Worm (Caenorhabditis elegans) whole organism, midembryonic: ENCODE data around the gene sex-1.

Experiments used
- T22C8.4 ChIP-seq: fragments of 200-800 bp; sonication (Bioruptor generic); IDR thresholded peaks from 2 replicates; pipeline ENCODE4 v1.3.6; 2022; ENCODE audit warnings: missing genetic modification characterization, missing compliant biosample characterization
- cog-1 ChIP-seq: sonication (generic microtip); optimal IDR thresholded peaks from 2 replicates; lab custom pipeline; 2016; ENCODE audit warnings: missing genetic modification characterization, missing compliant biosample characterization
- flt-1 ChIP-seq: fragments of 200-800 bp; sonication (Bioruptor generic); IDR thresholded peaks from 2 replicates; pipeline ENCODE4 v1.3.6; 2022; ENCODE audit warnings: missing genetic modification characterization, missing compliant biosample characterization
- klf-2 ChIP-seq: fragments of 200-800 bp; sonication (Bioruptor generic); conservative IDR thresholded peaks from 2 replicates; pipeline ENCODE4 v1.3.6; 2022; ENCODE audit warnings: missing genetic modification reagents, missing genetic modification characterization, missing compliant biosample characterization
- med-1 ChIP-seq: sonication (generic microtip); optimal IDR thresholded peaks from 2 replicates; lab custom pipeline; 2017; ENCODE audit warnings: missing genetic modification characterization, mild to moderate bottlenecking, missing compliant biosample characterization, antibody characterized with exemption, missing genetic modification reagents; ENCODE audit not compliant: insufficient read depth
- ref-1 ChIP-seq: fragments of 200-800 bp; sonication (Bioruptor generic); conservative IDR thresholded peaks from 2 replicates; pipeline ENCODE4 v1.3.6; 2022; ENCODE audit warnings: missing genetic modification reagents, missing genetic modification characterization, missing compliant biosample characterization
- ztf-23 ChIP-seq: fragments of 200-800 bp; sonication (Bioruptor generic); IDR thresholded peaks from 2 replicates; pipeline ENCODE4 v1.3.6; 2022; ENCODE audit warnings: missing genetic modification reagents, missing genetic modification characterization, missing compliant biosample characterization

ce11 chrX:10189244-10189643, 16.0 kb downstream of the sex-1 start:
- no peak for TF ChIP-seq ztf-23 (GFP tag; lab: Robert Waterston, UW)
- TF ChIP-seq klf-2: no peak
- no peak for TF ChIP-seq flt-1 (GFP tag; lab: Robert Waterston, UW)
- TF ChIP-seq cog-1 (tag; lab: Kevin White, UChicago): no peak
- TF ChIP-seq med-1 (GFP tag; lab: Kevin White, UChicago): no peak
- TF ChIP-seq ref-1 (GFP tag; lab: Robert Waterston, UW): no peak
- TF ChIP-seq T22C8.4 (GFP tag; lab: Robert Waterston, UW): no peak
